Fruit fly (Drosophila melanogaster) whole organism: ENCODE results near the gene PKD.

ENCODE experiments used
- Dll ChIP-seq: fragments of >200 bp; optimal IDR thresholded peaks from 2 replicates; lab custom pipeline; 2017
- EcR ChIP-seq, 2 experiments: fragments of >200 bp; optimal IDR thresholded peaks; 2 replicates each; lab custom pipeline; 2017; ENCODE audit warnings: missing biosample characterization in 2 of 2, missing genetic modification characterization in 2 of 2, missing genetic modification reagents in 2 of 2
- psq ChIP-seq: fragments of >200 bp; optimal IDR thresholded peaks from 2 replicates; lab custom pipeline; 2017

DNA sequence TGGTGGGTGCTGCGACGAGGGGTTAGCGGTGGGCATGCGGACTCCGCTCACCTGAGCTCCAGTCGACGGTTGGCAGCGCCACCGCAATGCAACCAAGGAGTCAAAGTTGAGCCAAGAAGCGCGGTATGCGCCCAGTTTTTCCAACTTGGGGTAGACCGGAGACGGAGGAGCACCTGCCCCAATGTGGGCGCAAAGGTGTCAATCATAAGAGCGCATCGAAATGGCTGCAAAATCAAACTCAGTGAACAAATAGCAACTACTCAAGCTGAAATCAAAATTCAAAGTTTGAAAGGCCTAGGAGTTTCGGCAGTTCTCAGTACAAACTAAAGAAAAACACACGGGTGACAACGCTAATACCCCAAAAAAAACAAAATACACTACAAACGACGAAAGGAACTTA, 47.5 kb upstream of the PKD start, which contains the start of gene hmw:
- TF ChIP-seq Dll (lab: Kevin White, UChicago), result no peak
- TF ChIP-seq EcR (GFP tag; optimal IDR thresholded peaks at IDR 0.05; lab: Kevin White, UChicago), result no peak
- TF ChIP-seq psq (lab: Kevin White, UChicago), result no peak
